Worm (Caenorhabditis elegans) whole organism, L3 larva: ENCODE data around the gene F07C3.3.
A peak's percentile ranks its signal among the peaks of the same experiment; 100 is the strongest.

Experiments used
- R02D3.7 ChIP-seq: fragments of 150-350 bp; optimal IDR thresholded peaks from 2 replicates; lab custom pipeline; 2014; ENCODE audit warnings: missing biosample characterization, missing genetic modification characterization
- ZK546.5 ChIP-seq: sonication (generic microtip); optimal IDR thresholded peaks from 2 replicates; lab custom pipeline; 2017; ENCODE audit warnings: missing biosample characterization, missing genetic modification characterization
- ceh-16 ChIP-seq: sonication (generic microtip); optimal IDR thresholded peaks from 2 replicates; lab custom pipeline; 2017; ENCODE audit warnings: missing biosample characterization, missing genetic modification characterization
- daf-12 ChIP-seq: fragments of 150-350 bp; optimal IDR thresholded peaks from 2 replicates; lab custom pipeline; 2014; ENCODE audit warnings: missing biosample characterization, missing genetic modification reagents, missing genetic modification characterization
- egl-5 ChIP-seq: fragments of 150-350 bp; optimal IDR thresholded peaks from 2 replicates; lab custom pipeline; 2017; ENCODE audit warnings: missing biosample characterization, missing genetic modification reagents, missing genetic modification characterization, inconsistent platforms
- elt-2 ChIP-seq: sonication (generic microtip); optimal IDR thresholded peaks from 2 replicates; lab custom pipeline; 2016; ENCODE audit warnings: missing genetic modification reagents, mild to moderate bottlenecking, missing genetic modification characterization, missing compliant biosample characterization
- elt-3 ChIP-seq, 3 experiments: fragments of 150-350 bp in 1 of 3; sonication (generic microtip) in 2 of 3; optimal IDR thresholded peaks; 2 replicates in 2 of 3; 4 replicates in 1 of 3; lab custom pipeline; 2014 to 2017; ENCODE audit warnings: missing biosample characterization in 3 of 3, missing genetic modification characterization in 3 of 3
- fkh-10 ChIP-seq: sonication (generic microtip); optimal IDR thresholded peaks from 2 replicates; lab custom pipeline; 2017; ENCODE audit warnings: missing biosample characterization, missing genetic modification reagents, missing genetic modification characterization
- hmg-11 ChIP-seq: sonication (generic microtip); optimal IDR thresholded peaks from 2 replicates; lab custom pipeline; 2016; ENCODE audit warnings: missing genetic modification characterization, missing compliant biosample characterization
- lin-39 ChIP-seq: fragments of 150-350 bp; optimal IDR thresholded peaks from 2 replicates; lab custom pipeline; 2018; ENCODE audit warnings: missing biosample characterization, missing genetic modification reagents, missing genetic modification characterization
- lsy-12 ChIP-seq: sonication (generic microtip); optimal IDR thresholded peaks from 2 replicates; lab custom pipeline; 2016; ENCODE audit warnings: mild to moderate bottlenecking, missing genetic modification characterization, missing compliant biosample characterization
- mml-1 ChIP-seq: fragments of 150-350 bp; sonication (generic microtip); optimal IDR thresholded peaks from 3 replicates; lab custom pipeline; 2014; ENCODE audit warnings: missing biosample characterization, missing genetic modification characterization
- nfya-1 ChIP-seq: sonication (generic microtip); optimal IDR thresholded peaks from 2 replicates; lab custom pipeline; 2017; ENCODE audit warnings: missing genetic modification characterization, mild to moderate bottlenecking, missing compliant biosample characterization, antibody characterized with exemption, moderate library complexity; ENCODE audit not compliant: insufficient read depth
- nhr-12 ChIP-seq: fragments of 150-350 bp; optimal IDR thresholded peaks from 2 replicates; lab custom pipeline; 2014; ENCODE audit warnings: missing biosample characterization, missing genetic modification characterization
- nhr-23 ChIP-seq: fragments of 150-350 bp; optimal IDR thresholded peaks from 2 replicates; lab custom pipeline; 2014; ENCODE audit warnings: missing biosample characterization, missing genetic modification reagents, missing genetic modification characterization
- nhr-237 ChIP-seq: fragments of 150-350 bp; optimal IDR thresholded peaks from 2 replicates; lab custom pipeline; 2014; ENCODE audit warnings: missing biosample characterization, missing genetic modification characterization
- nhr-28 ChIP-seq: fragments of 150-350 bp; optimal IDR thresholded peaks from 2 replicates; lab custom pipeline; 2014; ENCODE audit warnings: missing biosample characterization, missing genetic modification characterization
- nhr-67 ChIP-seq: fragments of 150-350 bp; optimal IDR thresholded peaks from 2 replicates; lab custom pipeline; 2014; ENCODE audit warnings: missing biosample characterization, missing genetic modification characterization
- nhr-76 ChIP-seq: fragments of 150-350 bp; sonication (generic microtip); optimal IDR thresholded peaks from 5 replicates; lab custom pipeline; 2014; ENCODE audit warnings: missing biosample characterization, missing genetic modification characterization
- pha-4 ChIP-seq: fragments of 150-350 bp; optimal IDR thresholded peaks from 2 replicates; lab custom pipeline; 2014; ENCODE audit warnings: missing biosample characterization, missing genetic modification reagents, missing genetic modification characterization
- pqm-1 ChIP-seq: fragments of 150-350 bp; optimal IDR thresholded peaks from 2 replicates; lab custom pipeline; 2017; ENCODE audit warnings: missing biosample characterization, missing genetic modification characterization, inconsistent platforms
- skn-1 ChIP-seq: fragments of 150-350 bp; optimal IDR thresholded peaks from 2 replicates; lab custom pipeline; 2014; ENCODE audit warnings: missing biosample characterization, missing genetic modification characterization
- snpc-4 ChIP-seq: fragments of 150-350 bp; optimal IDR thresholded peaks from 2 replicates; lab custom pipeline; 2014; ENCODE audit warnings: missing biosample characterization, missing genetic modification characterization
- tbx-2 ChIP-seq: sonication (generic microtip); optimal IDR thresholded peaks from 2 replicates; lab custom pipeline; 2016; ENCODE audit warnings: mild to moderate bottlenecking, missing genetic modification characterization, missing compliant biosample characterization
- unc-39 ChIP-seq: sonication (generic microtip); optimal IDR thresholded peaks from 4 replicates; lab custom pipeline; 2017; ENCODE audit warnings: missing biosample characterization, missing genetic modification characterization
- unc-62 ChIP-seq: fragments of 150-350 bp; sonication (generic microtip); optimal IDR thresholded peaks from 4 replicates; lab custom pipeline; 2014; ENCODE audit warnings: missing biosample characterization, missing genetic modification reagents, missing genetic modification characterization
- zag-1 ChIP-seq: fragments of 150-350 bp; optimal IDR thresholded peaks from 2 replicates; lab custom pipeline; 2014; ENCODE audit warnings: missing biosample characterization, missing genetic modification characterization
- ztf-11 ChIP-seq: fragments of 150-350 bp; optimal IDR thresholded peaks from 2 replicates; lab custom pipeline; 2014; ENCODE audit warnings: missing biosample characterization, missing genetic modification characterization

The F07C3.3 gene

ce11 chrV:9207377-9207776 is 24.8 kb downstream of the F07C3.3 start, which contains the start of gene inx-10:
Gene inx-10, minus strand, starts transcription at chrV:9207477.
- no peak for TF ChIP-seq ZK546.5 (tag; lab: Kevin White, UChicago)
- no peak for TF ChIP-seq egl-5 (tag; lab: Kevin White, UChicago)
- TF ChIP-seq R02D3.7 (tag; lab: Kevin White, UChicago) = no peak
- TF ChIP-seq nhr-23 (tag; lab: Kevin White, UChicago) = no peak
- TF ChIP-seq unc-62 (GFP tag; lab: Kevin White, UChicago) = no peak
- no peak for TF ChIP-seq nhr-12
- TF ChIP-seq pha-4 (tag; lab: Kevin White, UChicago) = peak; percentile 59

ce11 chrV:9202710-9203109 is 29.5 kb downstream of the F07C3.3 start, which contains the start of gene asp-2:
Gene asp-2, plus strand, starts transcription at chrV:9203077.
- TF ChIP-seq daf-12 (tag; lab: Kevin White, UChicago) (no peak), tbx-2 (tag; lab: Kevin White, UChicago) (no peak), elt-2 (peak; percentile 91), pqm-1 (tag; lab: Kevin White, UChicago) (peak; percentile 89), nhr-23 (tag; lab: Kevin White, UChicago) (no peak)
- TF ChIP-seq, all 47 proteins: peak for 2

ce11 chrV:9198887-9199286 is 33.3 kb downstream of the F07C3.3 start, which contains the start of gene str-177:
Gene str-177, minus strand, starts transcription at chrV:9198987.
- TF ChIP-seq nhr-237 (tag; lab: Kevin White, UChicago) (no peak), mml-1 (no peak), tbx-2 (tag; lab: Kevin White, UChicago) (no peak), elt-2 (no peak), zag-1 (no peak), nhr-28 (tag; lab: Kevin White, UChicago) (no peak), fkh-10 (GFP tag; lab: Kevin White, UChicago) (no peak), unc-39 (tag; lab: Kevin White, UChicago) (no peak)

- TF ChIP-seq elt-3 (tag; optimal IDR thresholded peaks at IDR 0.05; lab: Kevin White, UChicago) (no peak), elt-2 (peak; percentile 6)
- TF ChIP-seq, all 47 proteins: peak for 1
Measured at ce11 chrV:9197121-9197520, 35.1 kb downstream of the F07C3.3 start, which contains the start of gene C24B5.4. Gene C24B5.4, minus strand, starts transcription at chrV:9197326.

- peak; percentile 17 for TF ChIP-seq fkh-10 (GFP tag; lab: Kevin White, UChicago)
- TF ChIP-seq ZK546.5 (tag; lab: Kevin White, UChicago) = no peak
- no peak for TF ChIP-seq R02D3.7 (tag; lab: Kevin White, UChicago)
Measured at ce11 chrV:9194055-9194454, 38.1 kb downstream of the F07C3.3 start.

- TF ChIP-seq skn-1 (no peak), nfya-1 (tag; lab: Kevin White, UChicago) (peak; percentile 32), hmg-11 (tag; lab: Kevin White, UChicago) (peak; percentile 43)
Measured at ce11 chrV:9191406-9191805, 40.8 kb downstream of the F07C3.3 start, which contains the start of gene sphr-1. Gene sphr-1, plus strand, starts transcription at chrV:9191610.

ce11 chrV:9186028-9186427 is 46.2 kb downstream of the F07C3.3 start:
- TF ChIP-seq lin-39 (tag; lab: Kevin White, UChicago) (no peak), nhr-76 (tag; lab: Kevin White, UChicago) (no peak), nhr-67 (tag; lab: Kevin White, UChicago) (no peak), ceh-16 (tag; lab: Kevin White, UChicago) (no peak), lsy-12 (tag; lab: Kevin White, UChicago) (no peak), nhr-12 (no peak), unc-62 (GFP tag; lab: Kevin White, UChicago) (no peak), ztf-11 (tag; lab: Kevin White, UChicago) (no peak), snpc-4 (no peak), nfya-1 (tag; lab: Kevin White, UChicago) (no peak)
- TF ChIP-seq, all 47 proteins: peak for 0
